Fruit fly (Drosophila melanogaster): ENCODE results near the gene CG5199.

CG5199 gene

DNA sequence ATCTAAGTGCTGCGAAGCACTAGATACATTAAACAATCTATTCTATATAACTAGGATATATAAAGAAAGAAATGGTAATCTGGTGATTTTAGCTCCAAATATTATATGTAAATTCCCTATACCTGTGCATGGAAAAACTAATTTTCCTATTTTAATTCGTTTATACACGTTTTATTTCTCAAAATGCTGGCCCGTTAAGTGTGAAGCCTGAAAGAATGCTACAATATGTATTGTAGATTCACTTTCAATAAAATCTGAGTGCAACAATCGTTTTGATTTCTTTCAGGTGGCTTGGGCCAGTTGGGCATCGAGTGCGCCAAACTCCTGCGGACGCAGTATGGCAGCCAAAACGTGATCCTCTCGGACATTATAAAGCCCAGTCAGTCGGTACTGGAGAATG, 14.8 kb upstream of the CG5199 start:
- no peak for TF ChIP-seq Hr96 (GFP tag; optimal IDR thresholded peaks at IDR 0.05)

- no peak for TF ChIP-seq CG7045 (GFP tag; optimal IDR thresholded peaks at IDR 0.05)
- no peak for TF ChIP-seq pad (GFP tag; optimal IDR thresholded peaks at IDR 0.05)
- no peak for TF ChIP-seq CG1620 (GFP tag; optimal IDR thresholded peaks at IDR 0.05)
- TF ChIP-seq CG11617 (GFP tag; optimal IDR thresholded peaks at IDR 0.05): no peak
- no peak for TF ChIP-seq Mnt (GFP tag; optimal IDR thresholded peaks at IDR 0.05)
- TF ChIP-seq Hr96 (GFP tag; optimal IDR thresholded peaks at IDR 0.05): no peak
- no peak for TF ChIP-seq CG33017 (tag; optimal IDR thresholded peaks at IDR 0.05)
- TF ChIP-seq CG14711 (tag; optimal IDR thresholded peaks at IDR 0.05): no peak
- TF ChIP-seq ovo (GFP tag; optimal IDR thresholded peaks at IDR 0.05): no peak
- TF ChIP-seq bab1 (GFP tag; optimal IDR thresholded peaks at IDR 0.05): no peak
- no peak for TF ChIP-seq toe (GFP tag; optimal IDR thresholded peaks at IDR 0.05)
- no peak for TF ChIP-seq Clk (GFP tag; optimal IDR thresholded peaks at IDR 0.05)
- TF ChIP-seq cic (GFP tag; optimal IDR thresholded peaks at IDR 0.05): no peak
Observed at dm6 chr3L:20466599-20466998, 13.9 kb upstream of the CG5199 start, which contains the start of gene Tdh. Gene Tdh (plus strand): TSS chr3L:20466944.

dm6 chr3L:20465941-20466340, 13.3 kb upstream of the CG5199 start, which contains the start of gene CG42764:
Gene CG42764 (minus strand): TSS chr3L:20466041.
- no peak for TF ChIP-seq CG7101 (tag; optimal IDR thresholded peaks at IDR 0.05)
- TF ChIP-seq pad (GFP tag; optimal IDR thresholded peaks at IDR 0.05): no peak
- TF ChIP-seq CG11617 (GFP tag; optimal IDR thresholded peaks at IDR 0.05): no peak
- no peak for TF ChIP-seq CG5204 (GFP tag; optimal IDR thresholded peaks at IDR 0.05)
- no peak for TF ChIP-seq cic (GFP tag; optimal IDR thresholded peaks at IDR 0.05)
- no peak for TF ChIP-seq CG1620 (GFP tag; optimal IDR thresholded peaks at IDR 0.05)
- TF ChIP-seq CG33017 (tag; optimal IDR thresholded peaks at IDR 0.05): no peak
- TF ChIP-seq CG14711 (tag; optimal IDR thresholded peaks at IDR 0.05): no peak
- TF ChIP-seq ovo (GFP tag; optimal IDR thresholded peaks at IDR 0.05): no peak
- TF ChIP-seq Hr96 (GFP tag; optimal IDR thresholded peaks at IDR 0.05): no peak
- TF ChIP-seq cnc (optimal IDR thresholded peaks at IDR 0.05): no peak
- TF ChIP-seq tj (GFP tag; optimal IDR thresholded peaks at IDR 0.05): no peak
- TF ChIP-seq Clk (GFP tag; optimal IDR thresholded peaks at IDR 0.05): no peak

dm6 chr3L:20464677-20465076, 12.0 kb upstream of the CG5199 start, which contains the start of gene atk:
Gene atk (minus strand): TSS chr3L:20464862.
- TF ChIP-seq Crg-1 (GFP tag; optimal IDR thresholded peaks at IDR 0.05): no peak
- no peak for TF ChIP-seq Hr96 (GFP tag; optimal IDR thresholded peaks at IDR 0.05)
- TF ChIP-seq bab1 (GFP tag; optimal IDR thresholded peaks at IDR 0.05): no peak
- no peak for TF ChIP-seq Mnt (GFP tag; optimal IDR thresholded peaks at IDR 0.05)
- no peak for TF ChIP-seq CG7045 (GFP tag; optimal IDR thresholded peaks at IDR 0.05)
- no peak for TF ChIP-seq cic (GFP tag; optimal IDR thresholded peaks at IDR 0.05)
- no peak for TF ChIP-seq cnc (optimal IDR thresholded peaks at IDR 0.05)
- TF ChIP-seq CG33017 (tag; optimal IDR thresholded peaks at IDR 0.05): no peak
- no peak for TF ChIP-seq CG7101 (tag; optimal IDR thresholded peaks at IDR 0.05)
- no peak for TF ChIP-seq CG14711 (tag; optimal IDR thresholded peaks at IDR 0.05)
- no peak for TF ChIP-seq CG12768 (GFP tag; optimal IDR thresholded peaks at IDR 0.05)
- TF ChIP-seq Clk (GFP tag; optimal IDR thresholded peaks at IDR 0.05): no peak
- TF ChIP-seq kay (GFP tag; ENCODE audit: borderline replicate concordance): no peak
- no peak for TF ChIP-seq CG11617 (GFP tag; optimal IDR thresholded peaks at IDR 0.05)
- TF ChIP-seq ovo (GFP tag; optimal IDR thresholded peaks at IDR 0.05): no peak

dm6 chr3L:20462391-20462790, 9.7 kb upstream of the CG5199 start:
- no peak for TF ChIP-seq cnc (optimal IDR thresholded peaks at IDR 0.05)
- no peak for TF ChIP-seq kay (GFP tag; ENCODE audit: borderline replicate concordance)
- no peak for TF ChIP-seq Hr96 (GFP tag; optimal IDR thresholded peaks at IDR 0.05)
- TF ChIP-seq CG12768 (GFP tag; optimal IDR thresholded peaks at IDR 0.05): no peak
- no peak for TF ChIP-seq CG7101 (tag; optimal IDR thresholded peaks at IDR 0.05)
- TF ChIP-seq CG1620 (GFP tag; optimal IDR thresholded peaks at IDR 0.05): no peak
- TF ChIP-seq Crg-1 (GFP tag; optimal IDR thresholded peaks at IDR 0.05): no peak
- TF ChIP-seq Mnt (GFP tag; optimal IDR thresholded peaks at IDR 0.05): no peak
- no peak for TF ChIP-seq ovo (GFP tag; optimal IDR thresholded peaks at IDR 0.05)
- no peak for TF ChIP-seq bab1 (GFP tag; optimal IDR thresholded peaks at IDR 0.05)
- no peak for TF ChIP-seq tj (GFP tag; optimal IDR thresholded peaks at IDR 0.05)
- TF ChIP-seq toe (GFP tag; optimal IDR thresholded peaks at IDR 0.05): no peak

dm6 chr3L:20460383-20460782, 7.7 kb upstream of the CG5199 start, which contains the start of gene mag:
Gene mag (plus strand): TSS chr3L:20460683.
- no peak for TF ChIP-seq CG1620 (GFP tag; optimal IDR thresholded peaks at IDR 0.05)
- no peak for TF ChIP-seq cic (GFP tag; optimal IDR thresholded peaks at IDR 0.05)
- TF ChIP-seq pad (GFP tag; optimal IDR thresholded peaks at IDR 0.05): no peak
- no peak for TF ChIP-seq CG7101 (tag; optimal IDR thresholded peaks at IDR 0.05)
- no peak for TF ChIP-seq CG5204 (GFP tag; optimal IDR thresholded peaks at IDR 0.05)
- TF ChIP-seq CG7045 (GFP tag; optimal IDR thresholded peaks at IDR 0.05): no peak
- TF ChIP-seq tj (GFP tag; optimal IDR thresholded peaks at IDR 0.05): no peak
- TF ChIP-seq CG14711 (tag; optimal IDR thresholded peaks at IDR 0.05): no peak
- no peak for TF ChIP-seq ovo (GFP tag; optimal IDR thresholded peaks at IDR 0.05)
- no peak for TF ChIP-seq CG33017 (tag; optimal IDR thresholded peaks at IDR 0.05)
- no peak for TF ChIP-seq bab1 (GFP tag; optimal IDR thresholded peaks at IDR 0.05)
- TF ChIP-seq kay (GFP tag; ENCODE audit: borderline replicate concordance): no peak

DNA sequence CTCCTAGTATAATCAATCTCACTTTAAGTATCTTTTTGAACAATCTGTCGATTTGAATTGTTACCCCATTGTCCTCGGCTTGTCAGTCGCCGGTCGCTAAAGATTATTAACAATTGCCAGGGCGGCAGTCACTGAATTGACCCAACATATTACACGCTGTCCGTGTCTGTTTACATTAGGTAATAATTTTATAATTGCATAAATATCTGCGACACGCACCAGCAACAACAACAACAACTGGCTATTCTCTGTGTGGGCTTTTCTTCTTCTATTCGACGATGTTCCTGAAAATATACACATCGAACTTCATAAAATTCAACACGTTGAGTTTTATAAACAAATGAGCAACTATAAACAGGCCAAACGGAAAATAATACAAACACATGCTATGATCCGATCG, 3.9 kb downstream of the CG5199 start:
- TF ChIP-seq Clk (GFP tag; optimal IDR thresholded peaks at IDR 0.05) (no peak), CG7101 (tag; optimal IDR thresholded peaks at IDR 0.05) (no peak), CG14711 (tag; optimal IDR thresholded peaks at IDR 0.05) (no peak), pad (GFP tag; optimal IDR thresholded peaks at IDR 0.05) (no peak), CG33017 (tag; optimal IDR thresholded peaks at IDR 0.05) (no peak), CG11617 (GFP tag; optimal IDR thresholded peaks at IDR 0.05) (no peak), Hr96 (GFP tag; optimal IDR thresholded peaks at IDR 0.05) (no peak), Crg-1 (GFP tag; optimal IDR thresholded peaks at IDR 0.05) (no peak), CG1620 (GFP tag; optimal IDR thresholded peaks at IDR 0.05) (no peak), Mnt (GFP tag; optimal IDR thresholded peaks at IDR 0.05) (no peak), toe (GFP tag; optimal IDR thresholded peaks at IDR 0.05) (no peak), cnc (optimal IDR thresholded peaks at IDR 0.05) (no peak), kay (GFP tag; ENCODE audit: borderline replicate concordance) (no peak), tj (GFP tag; optimal IDR thresholded peaks at IDR 0.05) (no peak), CG7045 (GFP tag; optimal IDR thresholded peaks at IDR 0.05) (no peak), bab1 (GFP tag; optimal IDR thresholded peaks at IDR 0.05) (no peak), CG12768 (GFP tag; optimal IDR thresholded peaks at IDR 0.05) (no peak)
